Worm (Caenorhabditis elegans) whole organism, young adult: ENCODE results near the gene C49H3.6.

Experiments
- B0261.1 ChIP-seq: sonication (generic microtip); optimal IDR thresholded peaks from 2 replicates; lab custom pipeline; 2016; ENCODE audit warnings: mild to moderate bottlenecking, missing genetic modification characterization, moderate library complexity, missing compliant biosample characterization
- C17E4.6 ChIP-seq: fragments of 200-800 bp; sonication (Bioruptor generic); IDR thresholded peaks from 2 replicates; pipeline ENCODE4 v1.3.6; 2022; ENCODE audit warnings: missing genetic modification reagents, missing genetic modification characterization, missing compliant biosample characterization
- F23B12.7 ChIP-seq: sonication (generic microtip); optimal IDR thresholded peaks from 2 replicates; lab custom pipeline; 2017; ENCODE audit warnings: missing genetic modification characterization, mild to moderate bottlenecking, missing compliant biosample characterization, antibody characterized with exemption, moderate library complexity; ENCODE audit not compliant: insufficient read depth
- F33H1.4 ChIP-seq: fragments of 200-800 bp; sonication (Bioruptor generic); IDR thresholded peaks from 2 replicates; pipeline ENCODE4 v1.3.6; 2022; ENCODE audit warnings: missing genetic modification reagents, missing genetic modification characterization, missing compliant biosample characterization
- F49E8.2 ChIP-seq: sonication (generic microtip); optimal IDR thresholded peaks from 3 replicates; lab custom pipeline; 2017; ENCODE audit warnings: missing genetic modification characterization, mild to moderate bottlenecking, missing compliant biosample characterization, antibody characterized with exemption, moderate library complexity; ENCODE audit not compliant: insufficient read depth
- K11D2.4 ChIP-seq: fragments of 200-800 bp; sonication (Bioruptor generic); IDR thresholded peaks from 2 replicates; pipeline ENCODE4 v1.3.6; 2022; ENCODE audit warnings: missing genetic modification reagents, missing genetic modification characterization, missing compliant biosample characterization
- Y53F4B.3 ChIP-seq: fragments of 200-800 bp; sonication (Bioruptor generic); IDR thresholded peaks from 2 replicates; pipeline ENCODE4 v1.3.6; 2022; ENCODE audit warnings: missing genetic modification reagents, missing genetic modification characterization, missing compliant biosample characterization
- Y56A3A.18 ChIP-seq: fragments of 200-800 bp; sonication (Bioruptor generic); IDR thresholded peaks from 2 replicates; pipeline ENCODE4 v1.3.6; 2022; ENCODE audit warnings: missing genetic modification reagents, missing genetic modification characterization, missing compliant biosample characterization
- akir-1 ChIP-seq: fragments of 200-800 bp; sonication (Bioruptor generic); optimal IDR thresholded peaks from 2 replicates; lab custom pipeline; 2018; ENCODE audit warnings: mild to moderate bottlenecking, missing genetic modification characterization, moderate library complexity, missing compliant biosample characterization
- attf-5 ChIP-seq: fragments of 200-800 bp; sonication (Bioruptor generic); optimal IDR thresholded peaks from 2 replicates; lab custom pipeline; 2018; ENCODE audit warnings: mild to moderate bottlenecking, missing genetic modification characterization, missing compliant biosample characterization
- bed-2 ChIP-seq: fragments of 200-800 bp; sonication (Bioruptor generic); IDR thresholded peaks from 2 replicates; pipeline ENCODE4 v1.3.6; 2022; ENCODE audit warnings: missing genetic modification reagents, missing genetic modification characterization, missing compliant biosample characterization
- ccch-3 ChIP-seq: fragments of 200-800 bp; sonication (Bioruptor generic); optimal IDR thresholded peaks from 2 replicates; lab custom pipeline; 2018; ENCODE audit warnings: mild to moderate bottlenecking, missing genetic modification characterization, missing compliant biosample characterization
- ceh-27 ChIP-seq: fragments of 200-800 bp; sonication (Bioruptor generic); optimal IDR thresholded peaks from 2 replicates; lab custom pipeline; 2018; ENCODE audit warnings: mild to moderate bottlenecking, missing genetic modification characterization, moderate library complexity, missing compliant biosample characterization
- ceh-40 ChIP-seq: fragments of 200-800 bp; sonication (Bioruptor generic); IDR thresholded peaks from 2 replicates; pipeline ENCODE4 v1.3.6; 2022; ENCODE audit warnings: missing genetic modification characterization, missing compliant biosample characterization
- ceh-58 ChIP-seq: fragments of 200-800 bp; sonication (Bioruptor generic); IDR thresholded peaks from 2 replicates; pipeline ENCODE4 v1.3.6; 2022; ENCODE audit warnings: missing genetic modification characterization, missing compliant biosample characterization
- ceh-91 ChIP-seq: fragments of 200-800 bp; sonication (Bioruptor generic); IDR thresholded peaks from 2 replicates; pipeline ENCODE4 v1.3.6; 2022; ENCODE audit warnings: missing genetic modification reagents, missing genetic modification characterization, missing compliant biosample characterization
- chd-7 ChIP-seq: sonication (generic microtip); optimal IDR thresholded peaks from 2 replicates; lab custom pipeline; 2016; ENCODE audit warnings: mild to moderate bottlenecking, missing genetic modification characterization, moderate library complexity, missing compliant biosample characterization
- die-1 ChIP-seq: sonication (generic microtip); optimal IDR thresholded peaks from 2 replicates; lab custom pipeline; 2016; ENCODE audit warnings: missing genotype, mild to moderate bottlenecking, missing genetic modification characterization, missing compliant biosample characterization
- egl-18 ChIP-seq: fragments of 200-800 bp; sonication (Bioruptor generic); IDR thresholded peaks from 2 replicates; pipeline ENCODE4 v1.3.6; 2022; ENCODE audit warnings: missing genetic modification reagents, missing genetic modification characterization, missing compliant biosample characterization
- gei-17 ChIP-seq: fragments of 200-800 bp; sonication (Bioruptor generic); optimal IDR thresholded peaks from 2 replicates; lab custom pipeline; 2018; ENCODE audit warnings: mild to moderate bottlenecking, missing genetic modification characterization, missing compliant biosample characterization
- him-1 ChIP-seq: sonication (generic microtip); optimal IDR thresholded peaks from 2 replicates; lab custom pipeline; 2016; ENCODE audit warnings: missing genotype, missing genetic modification reagents, missing genetic modification characterization, missing compliant biosample characterization
- hlh-12 ChIP-seq: sonication (generic microtip); optimal IDR thresholded peaks from 2 replicates; lab custom pipeline; 2016; ENCODE audit warnings: missing genetic modification characterization, missing compliant biosample characterization
- hmg-1.2 ChIP-seq: fragments of 200-800 bp; sonication (Bioruptor generic); IDR thresholded peaks from 2 replicates; pipeline ENCODE4 v1.3.6; 2022; ENCODE audit warnings: missing genetic modification reagents, missing genetic modification characterization, missing compliant biosample characterization
- hmg-20 ChIP-seq: fragments of 200-800 bp; sonication (Bioruptor generic); IDR thresholded peaks from 2 replicates; pipeline ENCODE4 v1.3.6; 2022; ENCODE audit warnings: missing genetic modification reagents, missing genetic modification characterization, missing compliant biosample characterization
- hrde-1 ChIP-seq: sonication (generic microtip); optimal IDR thresholded peaks from 2 replicates; lab custom pipeline; 2016; ENCODE audit warnings: missing genetic modification characterization, mild to moderate bottlenecking, missing compliant biosample characterization, moderate library complexity, missing genotype, missing genetic modification reagents, borderline replicate concordance
- lin-26 ChIP-seq: fragments of 200-800 bp; sonication (Bioruptor generic); IDR thresholded peaks from 2 replicates; pipeline ENCODE4 v1.3.6; 2022; ENCODE audit warnings: missing genetic modification reagents, missing genetic modification characterization, missing compliant biosample characterization
- lin-40 ChIP-seq: sonication (generic microtip); optimal IDR thresholded peaks from 2 replicates; lab custom pipeline; 2016; ENCODE audit warnings: missing genetic modification characterization, mild to moderate bottlenecking, missing compliant biosample characterization, missing genotype, missing genetic modification reagents
- mel-28 ChIP-seq: sonication (generic microtip); optimal IDR thresholded peaks from 2 replicates; lab custom pipeline; 2016; ENCODE audit warnings: borderline replicate concordance, mild to moderate bottlenecking, missing genetic modification characterization, missing compliant biosample characterization
- mes-4 ChIP-seq: sonication (generic microtip); optimal IDR thresholded peaks from 2 replicates; lab custom pipeline; 2016; ENCODE audit warnings: missing genotype, missing genetic modification characterization, missing compliant biosample characterization
- rec-8 ChIP-seq, 2 experiments: sonication (generic microtip); optimal IDR thresholded peaks; 2 replicates each; lab custom pipeline; 2016; ENCODE audit warnings: mild to moderate bottlenecking in 2 of 2, missing genetic modification characterization in 2 of 2, missing genetic modification reagents in 2 of 2, missing genotype in 2 of 2, missing biosample characterization in 1 of 2, missing compliant biosample characterization in 1 of 2, moderate library complexity in 1 of 2
- sptf-2 ChIP-seq: fragments of 200-800 bp; sonication (Bioruptor generic); optimal IDR thresholded peaks from 2 replicates; lab custom pipeline; 2018; ENCODE audit warnings: mild to moderate bottlenecking, missing genetic modification characterization, missing compliant biosample characterization
- tbp1 ChIP-seq: fragments of 200-800 bp; sonication (Bioruptor generic); optimal IDR thresholded peaks from 2 replicates; lab custom pipeline; 2018; ENCODE audit warnings: mild to moderate bottlenecking, missing genetic modification characterization, missing compliant biosample characterization
- unc-130 ChIP-seq: sonication (generic microtip); optimal IDR thresholded peaks from 2 replicates; lab custom pipeline; 2016; ENCODE audit warnings: missing genetic modification reagents, missing genetic modification characterization, missing compliant biosample characterization
- zfh-2 ChIP-seq: fragments of 200-800 bp; sonication (Bioruptor generic); conservative IDR thresholded peaks from 2 replicates; pipeline ENCODE4 v1.3.6; 2022; ENCODE audit warnings: missing genetic modification reagents, missing genetic modification characterization, missing compliant biosample characterization
- ztf-6 ChIP-seq: fragments of 200-800 bp; sonication (Bioruptor generic); IDR thresholded peaks from 2 replicates; pipeline ENCODE4 v1.3.6; 2022; ENCODE audit warnings: missing genetic modification reagents, missing genetic modification characterization, missing compliant biosample characterization

The C49H3.6 gene

DNA sequence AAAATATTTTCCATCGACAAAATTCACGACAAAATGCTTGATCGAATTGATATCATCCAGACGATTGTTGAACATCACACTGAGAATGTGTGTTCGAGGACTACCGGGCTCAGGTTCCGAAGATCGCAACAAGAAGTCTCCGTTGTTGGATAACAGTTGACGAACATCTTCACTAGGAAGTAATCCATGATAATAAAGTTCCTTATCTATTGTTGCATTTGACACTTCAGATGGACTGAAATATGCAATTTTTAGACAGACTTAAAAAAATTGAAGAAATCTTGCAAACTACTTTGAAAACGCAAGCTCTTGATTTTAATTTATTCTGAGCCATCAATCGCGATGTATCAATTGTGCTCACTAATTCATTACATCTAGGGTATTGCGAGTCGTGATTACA, 26.3 kb upstream of the C49H3.6 start:
- TF ChIP-seq B0261.1 (tag; lab: Kevin White, UChicago): no peak
- TF ChIP-seq bed-2 (GFP tag; lab: Robert Waterston, UW): no peak
- no peak for TF ChIP-seq hmg-20 (GFP tag; lab: Robert Waterston, UW)
- no peak for TF ChIP-seq F33H1.4
- no peak for TF ChIP-seq rec-8 (tag; optimal IDR thresholded peaks at IDR 0.05; lab: Kevin White, UChicago)
- no peak for TF ChIP-seq C17E4.6 (GFP tag; lab: Robert Waterston, UW)
- TF ChIP-seq akir-1 (GFP tag; lab: Kevin White, UChicago): no peak
- no peak for TF ChIP-seq tbp1 (GFP tag; lab: Kevin White, UChicago)

DNA sequence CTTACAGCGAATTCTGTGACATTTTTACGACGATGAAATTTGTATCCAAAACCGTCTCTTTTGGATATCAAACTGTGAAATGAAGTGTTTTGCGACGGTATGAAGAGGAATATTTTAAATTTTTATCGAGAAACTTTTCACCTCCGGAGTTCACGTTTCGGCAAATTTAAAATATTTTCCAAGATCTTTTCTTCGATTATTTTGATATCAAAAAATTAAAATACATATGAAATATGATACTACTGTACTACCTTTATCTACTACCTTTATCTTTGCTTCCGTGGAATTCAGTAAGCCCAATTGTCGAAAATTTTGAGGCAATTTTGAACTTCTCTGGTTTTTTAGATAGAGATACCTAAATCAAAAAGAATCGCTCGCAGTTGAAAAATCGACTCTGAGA, 25.8 kb upstream of the C49H3.6 start, which contains the start of gene kin-26:
Gene kin-26 (minus strand): TSS at position 101 of the 400 bp plus-strand sequence.
- no peak for TF ChIP-seq sptf-2 (GFP tag; lab: Kevin White, UChicago)
- TF ChIP-seq Y56A3A.18 (GFP tag; lab: Robert Waterston, UW): no peak
- no peak for TF ChIP-seq K11D2.4 (GFP tag; lab: Robert Waterston, UW)
- no peak for TF ChIP-seq ceh-27 (GFP tag; lab: Kevin White, UChicago)
- TF ChIP-seq die-1: no peak
- no peak for TF ChIP-seq ceh-58 (GFP tag; lab: Robert Waterston, UW)
- no peak for TF ChIP-seq zfh-2 (GFP tag; lab: Robert Waterston, UW)
- no peak for TF ChIP-seq gei-17
- no peak for TF ChIP-seq akir-1 (GFP tag; lab: Kevin White, UChicago)
- no peak for TF ChIP-seq F23B12.7 (tag; lab: Kevin White, UChicago)
- no peak for TF ChIP-seq lin-26
- no peak for TF ChIP-seq bed-2 (GFP tag; lab: Robert Waterston, UW)
- no peak for TF ChIP-seq Y53F4B.3 (GFP tag; lab: Robert Waterston, UW)
- no peak for TF ChIP-seq F49E8.2 (tag; lab: Kevin White, UChicago)
- TF ChIP-seq lin-40: no peak
- no peak for TF ChIP-seq mes-4 (tag; lab: Kevin White, UChicago)
- no peak for TF ChIP-seq attf-5 (GFP tag; lab: Kevin White, UChicago)
- TF ChIP-seq, all 124 proteins: peak for 0

DNA sequence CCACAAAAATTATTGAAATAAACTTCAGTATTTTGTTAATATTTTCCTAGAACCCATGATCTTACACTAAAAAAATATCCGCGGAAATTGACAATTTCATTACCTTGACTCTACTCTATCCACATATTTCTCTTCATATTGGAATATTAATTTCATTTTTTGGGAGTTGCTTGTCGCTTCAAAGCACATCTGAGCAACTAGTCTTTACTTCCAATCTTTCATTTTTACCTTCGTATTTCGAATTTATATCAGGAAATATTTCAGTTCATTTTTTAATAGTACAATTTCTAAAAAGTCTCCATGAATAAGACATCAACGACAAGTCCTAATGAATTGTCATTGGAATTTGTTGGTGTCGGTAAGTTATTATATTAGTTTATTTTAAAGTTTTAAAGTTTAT, 24.5 kb upstream of the C49H3.6 start, which contains the start of gene srt-73:
Gene srt-73 (plus strand): TSS at position 301 of the 400 bp plus-strand sequence.
- no peak for TF ChIP-seq hmg-1.2 (GFP tag; lab: Robert Waterston, UW)

DNA sequence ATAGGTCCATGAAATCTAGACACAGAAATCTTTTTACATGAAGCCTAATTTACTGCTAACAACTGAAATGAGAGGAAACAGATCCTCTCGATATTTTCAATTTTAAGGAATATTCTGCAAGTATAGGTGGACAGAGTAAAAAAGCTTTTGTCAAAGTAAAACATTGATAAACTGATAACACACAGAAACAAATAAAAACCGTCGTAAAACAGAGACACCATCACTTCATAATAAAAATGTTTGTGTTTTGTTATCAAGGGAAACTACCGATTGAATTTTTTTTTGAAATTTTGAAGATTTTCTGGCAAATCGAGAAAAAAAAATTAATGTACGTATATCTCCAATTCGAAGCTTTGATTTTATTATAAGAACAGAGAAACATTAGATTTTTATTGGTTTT, 22.4 kb upstream of the C49H3.6 start:
- no peak for TF ChIP-seq ceh-91
- TF ChIP-seq attf-5 (GFP tag; lab: Kevin White, UChicago): no peak
- no peak for TF ChIP-seq chd-7

DNA sequence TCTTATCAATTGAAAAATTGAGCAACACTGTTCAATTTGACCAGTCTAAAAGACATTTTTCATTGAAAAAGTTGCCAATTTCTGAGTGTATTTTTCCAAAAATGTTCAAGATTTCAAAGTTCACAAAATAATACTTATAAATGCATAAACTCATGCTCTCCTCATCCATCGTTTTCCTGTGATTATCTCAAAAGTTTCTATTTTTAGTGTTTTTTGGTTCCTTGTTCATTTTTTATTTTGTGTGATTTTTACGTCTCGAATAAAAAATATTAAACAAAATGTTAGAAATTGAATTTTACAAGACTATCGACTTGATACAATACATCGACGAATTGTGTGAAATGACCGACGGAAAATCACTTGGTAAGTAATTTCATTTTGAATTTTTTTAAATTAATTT, 21.8 kb upstream of the C49H3.6 start, which contains the start of gene atic-1:
Gene atic-1 (plus strand): TSS at position 301 of the 400 bp plus-strand sequence.
- TF ChIP-seq lin-26 (no peak), rec-8 (tag; optimal IDR thresholded peaks at IDR 0.05; lab: Kevin White, UChicago) (no peak), unc-130 (GFP tag; lab: Kevin White, UChicago) (no peak), ztf-6 (GFP tag; lab: Robert Waterston, UW) (no peak), him-1 (no peak), mel-28 (tag; lab: Kevin White, UChicago) (no peak), hmg-20 (GFP tag; lab: Robert Waterston, UW) (no peak), hlh-12 (tag; lab: Kevin White, UChicago) (no peak), egl-18 (no peak), ceh-40 (GFP tag; lab: Robert Waterston, UW) (no peak), ccch-3 (no peak), hrde-1 (tag; lab: Kevin White, UChicago) (no peak)
